Worm (Caenorhabditis elegans) whole organism, mixed stage, embryonic: Measurements from ENCODE around the gene F09B12.5.

Source experiments
- bed-3 ChIP-seq: fragments of 200-800 bp; sonication (Bioruptor generic); optimal IDR thresholded peaks from 3 replicates; lab custom pipeline; 2018; ENCODE audit warnings: mild to moderate bottlenecking, missing genetic modification characterization, moderate library complexity, missing compliant biosample characterization
- elt-3 ChIP-seq: fragments of 150-350 bp; optimal IDR thresholded peaks from 2 replicates; lab custom pipeline; 2014; ENCODE audit warnings: missing biosample characterization, missing genetic modification characterization
- flh-1 ChIP-seq: fragments of 200-800 bp; sonication (Bioruptor generic); optimal IDR thresholded peaks from 2 replicates; lab custom pipeline; 2018; ENCODE audit warnings: mild to moderate bottlenecking, missing genetic modification characterization, moderate library complexity, missing compliant biosample characterization
- mab-5 ChIP-seq: fragments of 150-350 bp; optimal IDR thresholded peaks from 2 replicates; lab custom pipeline; 2014; ENCODE audit warnings: missing biosample characterization, missing genetic modification characterization
- nhr-12 ChIP-seq: fragments of 150-350 bp; optimal IDR thresholded peaks from 2 replicates; lab custom pipeline; 2014; ENCODE audit warnings: missing biosample characterization, missing genetic modification characterization
- nhr-237 ChIP-seq: fragments of 150-350 bp; optimal IDR thresholded peaks from 2 replicates; lab custom pipeline; 2014; ENCODE audit warnings: missing biosample characterization, missing genetic modification characterization
- pha-4 ChIP-seq: fragments of 150-350 bp; optimal IDR thresholded peaks from 2 replicates; lab custom pipeline; 2018; ENCODE audit warnings: missing biosample characterization, missing genetic modification reagents, missing genetic modification characterization
- snpc-4 ChIP-seq: fragments of 150-350 bp; optimal IDR thresholded peaks from 2 replicates; lab custom pipeline; 2014; ENCODE audit warnings: missing biosample characterization, missing genetic modification characterization
- unc-39 ChIP-seq: fragments of 150-350 bp; optimal IDR thresholded peaks from 2 replicates; lab custom pipeline; 2014; ENCODE audit warnings: missing biosample characterization, missing genetic modification characterization
- unc-62 ChIP-seq: fragments of 150-350 bp; optimal IDR thresholded peaks from 2 replicates; lab custom pipeline; 2014; ENCODE audit warnings: missing biosample characterization, missing genetic modification reagents, missing genetic modification characterization

DNA sequence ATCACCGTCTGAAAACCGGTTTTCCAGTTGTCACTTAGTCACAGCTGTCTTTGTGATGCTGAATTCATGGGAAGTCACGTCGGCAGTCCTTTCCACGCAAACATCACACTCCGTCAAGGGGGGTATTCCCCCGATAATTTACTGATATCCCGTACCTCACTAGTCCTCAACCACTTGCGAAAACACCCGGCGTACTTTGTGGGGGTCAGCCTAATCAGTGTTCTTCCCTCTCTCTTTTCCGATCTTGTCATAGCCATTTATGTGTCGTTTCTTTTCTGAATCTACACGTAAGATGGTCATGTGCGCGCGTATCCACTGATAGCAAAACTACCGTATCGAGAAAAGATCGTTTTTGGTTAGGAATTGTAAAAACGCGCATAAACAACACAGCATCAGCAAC, 5.1 kb upstream of the F09B12.5 start:
- TF ChIP-seq bed-3 (GFP tag; lab: Kevin White, UChicago) = no peak
- no peak for TF ChIP-seq nhr-237
- TF ChIP-seq pha-4 (tag; lab: Kevin White, UChicago) = no peak
- no peak for TF ChIP-seq flh-1 (GFP tag; lab: Kevin White, UChicago)
- TF ChIP-seq elt-3 (tag; lab: Kevin White, UChicago) = no peak
- TF ChIP-seq unc-39 = no peak
- TF ChIP-seq nhr-12 = no peak
- TF ChIP-seq unc-62 (GFP tag; lab: Kevin White, UChicago) = no peak
- TF ChIP-seq mab-5 (tag; lab: Kevin White, UChicago) = no peak
- TF ChIP-seq snpc-4 (tag; lab: Kevin White, UChicago) = no peak
